Fruit fly (Drosophila melanogaster): Measurements from ENCODE around the gene wapl.

dm6 chrX:2165394-2165793 lies 6.6 kb upstream of the wapl start:
- TF ChIP-seq EcR (GFP tag; optimal IDR thresholded peaks at IDR 0.05) (no peak), Dll (optimal IDR thresholded peaks at IDR 0.05) (no peak), CG8478 (optimal IDR thresholded peaks at IDR 0.05) (no peak), pan (optimal IDR thresholded peaks at IDR 0.05) (no peak), psq (optimal IDR thresholded peaks at IDR 0.05) (no peak), usp (GFP tag; optimal IDR thresholded peaks at IDR 0.05) (no peak)

All from whole organism.